Worm (Caenorhabditis elegans) whole organism, L1 larva: ENCODE results near the gene rars-1.

Experiments
- C04F5.9 ChIP-seq: sonication (generic microtip); optimal IDR thresholded peaks from 2 replicates; lab custom pipeline; 2016; ENCODE audit warnings: missing genetic modification characterization, missing compliant biosample characterization
- C34B4.2 ChIP-seq: sonication (generic microtip); optimal IDR thresholded peaks from 2 replicates; lab custom pipeline; 2017; ENCODE audit warnings: mild to moderate bottlenecking, missing genetic modification characterization, missing compliant biosample characterization
- F16B12.6 ChIP-seq: fragments of 150-350 bp; optimal IDR thresholded peaks from 2 replicates; lab custom pipeline; 2014; ENCODE audit warnings: missing biosample characterization, missing genetic modification characterization
- Y116A8C.19 ChIP-seq: sonication (generic microtip); optimal IDR thresholded peaks from 2 replicates; lab custom pipeline; 2016; ENCODE audit warnings: missing compliant biosample characterization, missing genetic modification characterization, borderline replicate concordance
- alr-1 ChIP-seq: fragments of 200-800 bp; sonication (Bioruptor generic); optimal IDR thresholded peaks from 2 replicates; lab custom pipeline; 2018; ENCODE audit warnings: borderline replicate concordance, mild to moderate bottlenecking, missing genetic modification characterization, missing compliant biosample characterization
- aly-2 ChIP-seq: fragments of 150-350 bp; optimal IDR thresholded peaks from 2 replicates; lab custom pipeline; 2014; ENCODE audit warnings: missing biosample characterization, missing genetic modification characterization
- blmp-1 ChIP-seq: fragments of 150-350 bp; optimal IDR thresholded peaks from 2 replicates; lab custom pipeline; 2014; ENCODE audit warnings: missing biosample characterization, missing genetic modification characterization
- ceh-63 ChIP-seq: fragments of 200-800 bp; sonication (Bioruptor generic); optimal IDR thresholded peaks from 2 replicates; lab custom pipeline; 2018; ENCODE audit warnings: mild to moderate bottlenecking, missing genetic modification characterization, missing compliant biosample characterization
- ceh-8 ChIP-seq: fragments of 200-800 bp; sonication (Bioruptor generic); optimal IDR thresholded peaks from 2 replicates; lab custom pipeline; 2018; ENCODE audit warnings: mild to moderate bottlenecking, missing genetic modification characterization, moderate library complexity, missing compliant biosample characterization
- dsc-1 ChIP-seq: sonication (generic microtip); optimal IDR thresholded peaks from 2 replicates; lab custom pipeline; 2016; ENCODE audit warnings: mild to moderate bottlenecking, missing genetic modification characterization, missing compliant biosample characterization
- efl-1 ChIP-seq, 4 experiments: fragments of 150-350 bp; optimal IDR thresholded peaks in 3 of 4; peaks in 1 of 4; 1 replicate in 1 of 4; 2 replicates in 3 of 4; lab custom pipeline; 2014; ENCODE audit warnings: missing biosample characterization in 2 of 4, missing genetic modification characterization in 2 of 4, missing genetic modification reagents in 2 of 4
- egl-13 ChIP-seq: sonication (generic microtip); optimal IDR thresholded peaks from 2 replicates; lab custom pipeline; 2016; ENCODE audit warnings: missing genotype, missing genetic modification reagents, missing genetic modification characterization, missing compliant biosample characterization
- egl-27 ChIP-seq, 2 experiments: fragments of 150-350 bp in 1 of 2; sonication (generic microtip); optimal IDR thresholded peaks; 3 replicates each; lab custom pipeline; 2017 to 2018; ENCODE audit warnings: missing biosample characterization in 2 of 2, missing genetic modification characterization in 2 of 2, missing genetic modification reagents in 2 of 2
- elt-3 ChIP-seq, 6 experiments: fragments of 150-350 bp in 1 of 6; sonication (generic microtip); optimal IDR thresholded peaks; 2 replicates each; lab custom pipeline; 2017 to 2018; ENCODE audit warnings: missing biosample characterization in 6 of 6, missing genetic modification characterization in 6 of 6, inconsistent platforms in 1 of 6
- ets-5 ChIP-seq: fragments of 200-800 bp; sonication (Bioruptor generic); IDR thresholded peaks from 2 replicates; pipeline ENCODE4 v1.3.6; 2022; ENCODE audit warnings: missing genetic modification characterization, missing compliant biosample characterization
- fkh-10 ChIP-seq: sonication (generic microtip); optimal IDR thresholded peaks from 2 replicates; lab custom pipeline; 2017; ENCODE audit warnings: missing biosample characterization, missing genetic modification reagents, missing genetic modification characterization
- fkh-4 ChIP-seq: sonication (generic microtip); optimal IDR thresholded peaks from 2 replicates; lab custom pipeline; 2016; ENCODE audit warnings: missing compliant biosample characterization, missing genetic modification characterization, borderline replicate concordance
- hlh-17 ChIP-seq: fragments of 200-800 bp; sonication (Bioruptor generic); optimal IDR thresholded peaks from 2 replicates; lab custom pipeline; 2018; ENCODE audit warnings: missing genetic modification characterization, mild to moderate bottlenecking, missing compliant biosample characterization, moderate library complexity, borderline replicate concordance
- hlh-4 ChIP-seq: sonication (generic microtip); optimal IDR thresholded peaks from 2 replicates; lab custom pipeline; 2016; ENCODE audit warnings: mild to moderate bottlenecking, missing genetic modification characterization, missing compliant biosample characterization
- hpl-2 ChIP-seq: fragments of 150-350 bp; optimal IDR thresholded peaks from 2 replicates; lab custom pipeline; 2014; ENCODE audit warnings: missing biosample characterization, missing genetic modification reagents, missing genetic modification characterization
- jun-1 ChIP-seq: fragments of 150-350 bp; optimal IDR thresholded peaks from 2 replicates; lab custom pipeline; 2014; ENCODE audit warnings: missing biosample characterization, missing genetic modification reagents, missing genetic modification characterization
- lin-14 ChIP-seq: fragments of 200-800 bp; sonication (Bioruptor generic); optimal IDR thresholded peaks from 2 replicates; lab custom pipeline; 2018; ENCODE audit warnings: mild to moderate bottlenecking, missing genetic modification characterization, moderate library complexity, missing compliant biosample characterization
- lir-3 ChIP-seq: sonication (generic microtip); optimal IDR thresholded peaks from 2 replicates; lab custom pipeline; 2016; ENCODE audit warnings: mild to moderate bottlenecking, missing genetic modification characterization, moderate library complexity, missing compliant biosample characterization; ENCODE audit not compliant: poor library complexity
- lsy-2 ChIP-seq, 2 experiments: fragments of 150-350 bp; optimal IDR thresholded peaks; 2 replicates each; lab custom pipeline; 2014; ENCODE audit warnings: missing biosample characterization in 2 of 2, missing genetic modification characterization in 2 of 2
- mab-9 ChIP-seq: fragments of 200-800 bp; sonication (Bioruptor generic); IDR thresholded peaks from 2 replicates; pipeline ENCODE4 v1.3.6; 2022; ENCODE audit warnings: missing genetic modification reagents, missing genetic modification characterization, missing compliant biosample characterization
- mdl-1 ChIP-seq, 2 experiments: fragments of 150-350 bp; optimal IDR thresholded peaks; 2 replicates each; lab custom pipeline; 2014 to 2017; ENCODE audit warnings: missing biosample characterization in 2 of 2, missing genetic modification characterization in 2 of 2, inconsistent platforms in 1 of 2
- mep-1 ChIP-seq: fragments of 150-350 bp; optimal IDR thresholded peaks from 2 replicates; lab custom pipeline; 2014; ENCODE audit warnings: missing biosample characterization, missing genetic modification characterization
- nhr-12 ChIP-seq: sonication (generic microtip); optimal IDR thresholded peaks from 2 replicates; lab custom pipeline; 2017; ENCODE audit warnings: missing biosample characterization, missing genetic modification characterization
- nhr-20 ChIP-seq: sonication (generic microtip); optimal IDR thresholded peaks from 2 replicates; lab custom pipeline; 2016; ENCODE audit warnings: mild to moderate bottlenecking, missing genetic modification characterization, missing compliant biosample characterization
- nhr-237 ChIP-seq: fragments of 150-350 bp; optimal IDR thresholded peaks from 2 replicates; lab custom pipeline; 2014; ENCODE audit warnings: missing biosample characterization, missing genetic modification characterization
- nhr-28 ChIP-seq: fragments of 150-350 bp; optimal IDR thresholded peaks from 2 replicates; lab custom pipeline; 2014; ENCODE audit warnings: missing biosample characterization, missing genetic modification characterization
- nhr-47 ChIP-seq: sonication (generic microtip); optimal IDR thresholded peaks from 2 replicates; lab custom pipeline; 2016; ENCODE audit warnings: mild to moderate bottlenecking, missing genetic modification characterization, moderate library complexity, missing compliant biosample characterization
- nhr-71 ChIP-seq: sonication (generic microtip); optimal IDR thresholded peaks from 2 replicates; lab custom pipeline; 2016; ENCODE audit warnings: mild to moderate bottlenecking, missing genetic modification characterization, moderate library complexity, missing compliant biosample characterization
- nhr-84 ChIP-seq: sonication (generic microtip); optimal IDR thresholded peaks from 2 replicates; lab custom pipeline; 2017; ENCODE audit warnings: missing biosample characterization, missing genetic modification characterization
- nhr-90 ChIP-seq: sonication (generic microtip); optimal IDR thresholded peaks from 2 replicates; lab custom pipeline; 2016; ENCODE audit warnings: mild to moderate bottlenecking, missing genetic modification characterization, missing compliant biosample characterization; ENCODE audit not compliant: poor library complexity
- pag-3 ChIP-seq: sonication (generic microtip); optimal IDR thresholded peaks from 2 replicates; lab custom pipeline; 2017; ENCODE audit warnings: missing genetic modification characterization, mild to moderate bottlenecking, missing compliant biosample characterization, antibody characterized with exemption, borderline replicate concordance; ENCODE audit not compliant: insufficient read depth
- pqm-1 ChIP-seq: sonication (generic microtip); optimal IDR thresholded peaks from 3 replicates; lab custom pipeline; 2017; ENCODE audit warnings: missing biosample characterization, missing genetic modification characterization
- skn-1 ChIP-seq: fragments of 150-350 bp; optimal IDR thresholded peaks from 2 replicates; lab custom pipeline; 2014; ENCODE audit warnings: missing biosample characterization, missing genetic modification characterization
- snpc-4 ChIP-seq: fragments of 150-350 bp; optimal IDR thresholded peaks from 2 replicates; lab custom pipeline; 2014; ENCODE audit warnings: missing biosample characterization, missing genetic modification characterization
- snu-23 ChIP-seq: sonication (generic microtip); optimal IDR thresholded peaks from 2 replicates; lab custom pipeline; 2016; ENCODE audit warnings: missing genetic modification characterization, missing compliant biosample characterization
- sox-4 ChIP-seq: sonication (generic microtip); optimal IDR thresholded peaks from 2 replicates; lab custom pipeline; 2016; ENCODE audit warnings: missing genetic modification characterization, missing compliant biosample characterization
- sup-37 ChIP-seq: fragments of 200-800 bp; sonication (Bioruptor generic); optimal IDR thresholded peaks from 2 replicates; lab custom pipeline; 2018; ENCODE audit warnings: mild to moderate bottlenecking, missing genetic modification characterization, missing compliant biosample characterization
- unc-62 ChIP-seq: fragments of 150-350 bp; optimal IDR thresholded peaks from 2 replicates; lab custom pipeline; 2014; ENCODE audit warnings: missing biosample characterization, missing genetic modification reagents, missing genetic modification characterization
- unc-86 ChIP-seq: sonication (generic microtip); optimal IDR thresholded peaks from 2 replicates; lab custom pipeline; 2016; ENCODE audit warnings: missing genetic modification characterization, missing compliant biosample characterization
- zag-1 ChIP-seq: fragments of 150-350 bp; optimal IDR thresholded peaks from 2 replicates; lab custom pipeline; 2014; ENCODE audit warnings: missing biosample characterization, missing genetic modification characterization
- zip-4 ChIP-seq: fragments of 200-800 bp; sonication (Bioruptor generic); optimal IDR thresholded peaks from 2 replicates; lab custom pipeline; 2018; ENCODE audit warnings: mild to moderate bottlenecking, missing genetic modification characterization, moderate library complexity, missing compliant biosample characterization
- ztf-11 ChIP-seq, 2 experiments: sonication (generic microtip); optimal IDR thresholded peaks; 2 replicates each; lab custom pipeline; 2016 to 2017; ENCODE audit warnings: missing genetic modification characterization in 2 of 2, missing biosample characterization in 1 of 2, missing compliant biosample characterization in 1 of 2

Gene rars-1

DNA sequence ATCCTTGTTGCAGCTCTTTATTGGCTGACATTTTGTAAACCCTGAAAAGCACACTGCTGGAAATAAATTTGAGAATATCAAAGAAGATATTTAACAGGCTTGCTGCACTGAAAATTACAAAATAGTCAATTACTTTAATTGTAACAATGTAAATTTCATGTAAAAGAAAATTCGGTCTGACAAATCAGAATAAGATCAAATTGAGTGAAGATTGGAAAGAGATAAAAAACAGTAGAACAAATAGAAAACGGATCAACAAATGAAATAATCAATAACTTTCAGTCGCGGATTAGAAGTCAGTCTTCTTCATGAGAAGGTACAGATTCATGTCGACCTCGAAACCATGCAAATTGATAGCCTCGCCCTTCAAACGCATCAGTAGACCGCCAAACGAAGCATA is at the start of gene rars-1:
Gene rars-1 (minus strand): TSS at position 101 of the 400 bp plus-strand sequence.
- TF ChIP-seq snpc-4 (tag; lab: Kevin White, UChicago) (no peak), sup-37 (GFP tag; lab: Kevin White, UChicago) (no peak), efl-1 (optimal IDR thresholded peaks at IDR 0.05; lab: Kevin White, UChicago) (no peak), efl-1 (GFP tag; optimal IDR thresholded peaks at IDR 0.05 in 1 of 2; lab: Kevin White, UChicago) (peak in 1 of 2 experiments; percentile 52)

DNA sequence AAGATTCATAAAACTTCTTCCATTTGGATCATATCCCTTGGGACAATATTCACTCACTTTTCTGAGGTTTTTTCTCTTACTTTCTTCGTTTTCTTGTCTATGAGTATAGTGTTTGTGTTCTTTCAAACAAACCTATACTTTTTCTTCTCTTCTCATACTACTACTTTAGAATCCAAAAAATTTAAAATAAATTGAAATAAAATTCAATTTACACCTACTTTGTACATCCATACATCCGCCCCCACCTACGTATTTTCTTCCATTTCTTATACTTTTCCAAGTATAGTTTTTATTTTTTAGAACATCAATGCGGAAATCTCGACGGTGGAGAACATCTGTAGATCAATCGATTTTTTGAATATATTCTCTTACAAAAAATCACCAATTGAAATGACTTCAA is 48.3 kb upstream of the rars-1 start, which contains the start of gene nca-2:
Gene nca-2 (plus strand): TSS at position 301 of the 400 bp plus-strand sequence.
- TF ChIP-seq snu-23 (GFP tag; lab: Kevin White, UChicago) (no peak), lin-14 (GFP tag; lab: Kevin White, UChicago) (no peak), mep-1 (tag; lab: Kevin White, UChicago) (no peak), pag-3 (no peak), blmp-1 (tag; lab: Kevin White, UChicago) (no peak), nhr-84 (tag; lab: Kevin White, UChicago) (no peak), nhr-71 (no peak), nhr-237 (tag; lab: Kevin White, UChicago) (no peak), unc-62 (GFP tag; lab: Kevin White, UChicago) (no peak), skn-1 (tag; lab: Kevin White, UChicago) (no peak), ceh-63 (GFP tag; lab: Kevin White, UChicago) (no peak), ceh-8 (no peak), zip-4 (GFP tag; lab: Kevin White, UChicago) (no peak), alr-1 (tag; lab: Kevin White, UChicago) (no peak), nhr-12 (no peak), pqm-1 (no peak), mdl-1 (tag; optimal IDR thresholded peaks at IDR 0.05; lab: Kevin White, UChicago) (no peak)

- no peak for TF ChIP-seq hpl-2 (GFP tag; lab: Kevin White, UChicago)
- TF ChIP-seq ceh-8: peak; percentile 84
- TF ChIP-seq aly-2 (tag; lab: Kevin White, UChicago): peak; percentile 85
- TF ChIP-seq Y116A8C.19: no peak
- peak; percentile 44 for TF ChIP-seq fkh-4 (tag; lab: Kevin White, UChicago)
- TF ChIP-seq fkh-10 (GFP tag; lab: Kevin White, UChicago): peak; percentile 73
- no peak for TF ChIP-seq nhr-28 (tag; lab: Kevin White, UChicago)
- peak; percentile 82 for TF ChIP-seq sox-4 (tag; lab: Kevin White, UChicago)
- TF ChIP-seq ztf-11 (tag; optimal IDR thresholded peaks at IDR 0.05; lab: Kevin White, UChicago): peak in 1 of 2 experiments; percentile 83
- no peak for TF ChIP-seq hlh-17 (GFP tag; lab: Kevin White, UChicago)
- TF ChIP-seq ets-5 (GFP tag; lab: Robert Waterston, UW): no peak
- TF ChIP-seq egl-27 (tag; optimal IDR thresholded peaks at IDR 0.05; lab: Kevin White, UChicago): no peak
- peak; percentile 75 for TF ChIP-seq F16B12.6 (tag; lab: Kevin White, UChicago)
- peak; percentile 95 for TF ChIP-seq nhr-47 (tag; lab: Kevin White, UChicago)
- TF ChIP-seq ceh-63 (GFP tag; lab: Kevin White, UChicago): no peak
- peak; percentile 94 for TF ChIP-seq nhr-90 (tag; lab: Kevin White, UChicago)
- TF ChIP-seq mdl-1 (tag; optimal IDR thresholded peaks at IDR 0.05; lab: Kevin White, UChicago): peak in 1 of 2 experiments; percentile 71
- peak; percentile 77 for TF ChIP-seq lir-3 (tag; lab: Kevin White, UChicago)
- TF ChIP-seq egl-13 (tag; lab: Kevin White, UChicago): peak; percentile 84
- TF ChIP-seq C34B4.2: peak; percentile 36
- TF ChIP-seq unc-86 (tag; lab: Kevin White, UChicago): peak; percentile 89
- TF ChIP-seq hlh-4: no peak
- peak; percentile 72 for TF ChIP-seq zip-4 (GFP tag; lab: Kevin White, UChicago)
- peak; percentile 71 for TF ChIP-seq blmp-1 (tag; lab: Kevin White, UChicago)
- TF ChIP-seq nhr-20 (tag; lab: Kevin White, UChicago): peak; percentile 91
- peak; percentile 94 for TF ChIP-seq dsc-1 (tag; lab: Kevin White, UChicago)
- peak; percentile 94 for TF ChIP-seq lsy-2 (tag; optimal IDR thresholded peaks at IDR 0.05; lab: Kevin White, UChicago)
- peak; percentile 87 for TF ChIP-seq C04F5.9 (tag; lab: Kevin White, UChicago)
- peak; percentile 84 for TF ChIP-seq mab-9 (GFP tag; lab: Robert Waterston, UW)
- TF ChIP-seq zag-1 (tag; lab: Kevin White, UChicago): peak; percentile 18
- TF ChIP-seq nhr-237 (tag; lab: Kevin White, UChicago): peak; percentile 84
- peak in 4 of 6 experiments; percentile 3 to 87 (median 56) for TF ChIP-seq elt-3 (tag; optimal IDR thresholded peaks at IDR 0.05; lab: Kevin White, UChicago)
- TF ChIP-seq alr-1 (tag; lab: Kevin White, UChicago): no peak
- TF ChIP-seq jun-1 (tag; lab: Kevin White, UChicago): peak; percentile 79
Observed at ce11 chrIII:4962886-4963285, 45.9 kb upstream of the rars-1 start, which contains the start of gene C27F2.9. Gene C27F2.9 (minus strand): TSS chrIII:4963044.
